Fruit fly (Drosophila melanogaster): ENCODE measurements around the gene CG34302.

Gene CG34302

dm6 chr3R:9868538-9869398, 45.1 kb upstream of the CG34302 start (continued):
- TF ChIP-seq Dek (tag; optimal IDR thresholded peaks at IDR 0.05) (no peak), H15 (GFP tag; IDR thresholded peaks at IDR 0.05) (no peak), CG15479 (GFP tag; optimal IDR thresholded peaks at IDR 0.05) (no peak), jing (GFP tag; optimal IDR thresholded peaks at IDR 0.05) (no peak), Sox102F (GFP tag; optimal IDR thresholded peaks at IDR 0.05) (no peak), lola (GFP tag; optimal IDR thresholded peaks at IDR 0.05) (no peak), CG6765 (GFP tag; optimal IDR thresholded peaks at IDR 0.05) (no peak), CG5953 (GFP tag; IDR thresholded peaks at IDR 0.05) (no peak), otp (GFP tag; IDR thresholded peaks at IDR 0.05) (no peak), CG16813 (GFP tag; IDR thresholded peaks at IDR 0.05; ENCODE audit: partially characterized antibody) (peak; percentile 47; the same call in 1 of the 3 replicates), hkb (optimal IDR thresholded peaks at IDR 0.05) (peak; percentile 27), hkb (GFP tag; IDR thresholded peaks at IDR 0.05) (no peak), CG9609 (GFP tag; optimal IDR thresholded peaks at IDR 0.05) (no peak), NC2β (GFP tag; optimal IDR thresholded peaks at IDR 0.05) (no peak), Doc3 (GFP tag; IDR thresholded peaks at IDR 0.05; ENCODE audit: partially characterized antibody) (no peak), YL-1 (GFP tag; optimal IDR thresholded peaks at IDR 0.05) (no peak), HLH54F (GFP tag; optimal IDR thresholded peaks at IDR 0.05) (no peak), eyg (GFP tag; optimal IDR thresholded peaks at IDR 0.05) (no peak), CG4404 (GFP tag; IDR thresholded peaks at IDR 0.05) (no peak), p53 (GFP tag; optimal IDR thresholded peaks at IDR 0.05) (no peak), Hsf (GFP tag; optimal IDR thresholded peaks at IDR 0.05) (no peak), Usf (GFP tag; optimal IDR thresholded peaks at IDR 0.05) (no peak), ap (GFP tag; IDR thresholded peaks at IDR 0.05) (no peak), Mes4 (GFP tag; optimal IDR thresholded peaks at IDR 0.05) (no peak), CG12769 (tag; optimal IDR thresholded peaks at IDR 0.05) (peak; percentile 97), BtbVII (GFP tag; optimal IDR thresholded peaks at IDR 0.05) (no peak), vfl (GFP tag; optimal IDR thresholded peaks at IDR 0.05) (no peak), Ssrp (tag; optimal IDR thresholded peaks at IDR 0.05) (no peak), gfzf (GFP tag; optimal IDR thresholded peaks at IDR 0.05) (peak; percentile 42), CG6175 (GFP tag; IDR thresholded peaks at IDR 0.05) (no peak), caup (GFP tag; optimal IDR thresholded peaks at IDR 0.05; ENCODE audit: severe bottlenecking) (no peak), CG43689 (GFP tag; IDR thresholded peaks at IDR 0.05) (no peak), CrebB (tag; optimal IDR thresholded peaks at IDR 0.05) (no peak), CG8924 (tag; optimal IDR thresholded peaks at IDR 0.05) (no peak), CG7987 (GFP tag; optimal IDR thresholded peaks at IDR 0.05) (no peak), chif (GFP tag; optimal IDR thresholded peaks at IDR 0.05) (no peak), CG7928 (GFP tag; optimal IDR thresholded peaks at IDR 0.05) (no peak), Doc2 (GFP tag; IDR thresholded peaks at IDR 0.05) (no peak), dysf (GFP tag; IDR thresholded peaks at IDR 0.05) (no peak), lbe (GFP tag; optimal IDR thresholded peaks at IDR 0.05) (no peak), emc (GFP tag; optimal IDR thresholded peaks at IDR 0.05) (no peak), z (GFP tag; IDR thresholded peaks at IDR 0.05) (no peak), inv (GFP tag; IDR thresholded peaks at IDR 0.05; ENCODE audit: partially characterized antibody) (no peak), yki (optimal IDR thresholded peaks at IDR 0.05) (no peak), shn (GFP tag; optimal IDR thresholded peaks at IDR 0.05) (no peak), gcm2 (GFP tag; optimal IDR thresholded peaks at IDR 0.05) (no peak), Optix (GFP tag; IDR thresholded peaks at IDR 0.05) (no peak), pnt (GFP tag; optimal IDR thresholded peaks at IDR 0.05) (no peak), Nf-YA (GFP tag; IDR thresholded peaks at IDR 0.05) (no peak), CG42726 (GFP tag; IDR thresholded peaks at IDR 0.05; ENCODE audit: partially characterized antibody) (no peak)

Data from whole organism, embryonic.